Fruit fly (Drosophila melanogaster) whole organism: ENCODE results near the gene Tk.

Experiments
- Dll ChIP-seq: fragments of >200 bp; optimal IDR thresholded peaks from 2 replicates; lab custom pipeline; 2017
- EcR ChIP-seq, 2 experiments: fragments of >200 bp; optimal IDR thresholded peaks; 2 replicates each; lab custom pipeline; 2017; ENCODE audit warnings: missing biosample characterization in 2 of 2, missing genetic modification characterization in 2 of 2, missing genetic modification reagents in 2 of 2
- psq ChIP-seq: fragments of >200 bp; optimal IDR thresholded peaks from 2 replicates; lab custom pipeline; 2017
- usp ChIP-seq: fragments of >200 bp; optimal IDR thresholded peaks from 2 replicates; lab custom pipeline; 2017; ENCODE audit warnings: missing biosample characterization, missing genetic modification characterization, mixed read lengths

DNA sequence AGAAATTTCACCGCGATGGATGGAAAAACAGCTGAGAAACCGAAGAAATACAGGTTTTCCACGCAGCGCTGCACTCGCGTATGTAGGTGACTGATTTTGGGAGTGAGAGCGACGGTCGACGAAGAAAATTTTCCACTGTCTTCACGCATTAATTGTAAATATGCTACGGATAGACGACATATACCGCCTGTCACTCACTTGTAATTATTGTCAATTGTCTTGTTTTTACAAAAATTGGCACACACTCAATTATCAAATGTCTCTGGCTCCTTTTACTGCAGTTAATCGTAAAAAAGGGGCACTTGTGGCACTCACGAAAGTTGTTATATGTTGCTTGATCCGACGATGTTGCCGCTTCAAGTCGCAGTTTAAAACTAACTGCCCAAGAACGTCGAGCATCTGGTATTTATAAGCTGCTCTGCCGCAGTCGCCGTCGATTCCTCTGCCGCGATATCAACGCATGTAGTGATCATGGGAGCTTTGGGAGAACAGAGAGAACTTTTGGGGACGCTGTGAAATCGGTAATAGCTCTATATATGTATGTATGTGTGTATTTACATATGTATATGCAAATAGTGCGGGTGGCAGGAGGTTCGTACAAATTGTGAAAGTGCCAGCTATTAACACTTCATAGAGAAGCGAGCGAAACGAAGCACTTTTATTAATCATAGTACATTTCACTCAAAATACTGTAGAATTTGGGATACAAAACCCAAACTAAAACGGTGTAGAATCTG is 12.2 kb downstream of the Tk start, which contains the start of gene mfas:
- TF ChIP-seq EcR (GFP tag; optimal IDR thresholded peaks at IDR 0.05; lab: Kevin White, UChicago): no peak
- no peak for TF ChIP-seq psq (lab: Kevin White, UChicago)
- TF ChIP-seq Dll (lab: Kevin White, UChicago): no peak
- TF ChIP-seq usp: no peak
